Worm (Caenorhabditis elegans): ENCODE data around the gene dhhc-1.

Gene dhhc-1

ce11 chrX:15075170-15075569, 25.0 kb downstream of the dhhc-1 start:
- TF ChIP-seq pha-4 (tag; optimal IDR thresholded peaks at IDR 0.05) (no peak), ceh-18 (tag; optimal IDR thresholded peaks at IDR 0.05) (no peak), ceh-45 (GFP tag; IDR thresholded peaks at IDR 0.05) (no peak), ceh-14 (tag; optimal IDR thresholded peaks at IDR 0.05) (no peak), unc-3 (GFP tag; conservative IDR thresholded peaks at IDR 0.05) (no peak), unc-3 (tag; optimal IDR thresholded peaks at IDR 0.05) (no peak), K02D7.2 (tag; optimal IDR thresholded peaks at IDR 0.05) (no peak), fax-1 (tag; optimal IDR thresholded peaks at IDR 0.05) (no peak), ceh-2 (tag; optimal IDR thresholded peaks at IDR 0.05) (no peak), Y22D7AL.16 (tag; optimal IDR thresholded peaks at IDR 0.05) (no peak), C38D4.7 (GFP tag; optimal IDR thresholded peaks at IDR 0.05) (no peak), unc-86 (tag; optimal IDR thresholded peaks at IDR 0.05) (no peak), tbx-2 (tag; optimal IDR thresholded peaks at IDR 0.05) (no peak), K09A11.1 (tag; optimal IDR thresholded peaks at IDR 0.05; ENCODE audit: insufficient read depth) (no peak), pros-1 (tag; optimal IDR thresholded peaks at IDR 0.05) (no peak), zip-5 (tag; optimal IDR thresholded peaks at IDR 0.05) (no peak), eyg-1 (tag; optimal IDR thresholded peaks at IDR 0.05) (no peak)

ce11 chrX:15073479-15073878, 26.7 kb downstream of the dhhc-1 start:
- TF ChIP-seq odd-2 (tag; optimal IDR thresholded peaks at IDR 0.05) = no peak
- no peak for TF ChIP-seq elt-4 (tag; optimal IDR thresholded peaks at IDR 0.05)
- TF ChIP-seq ceh-30 (tag; optimal IDR thresholded peaks at IDR 0.05) = no peak
- TF ChIP-seq ceh-19 (GFP tag; optimal IDR thresholded peaks at IDR 0.05) = no peak
- no peak for TF ChIP-seq ets-4 (tag; optimal IDR thresholded peaks at IDR 0.05)
- no peak for TF ChIP-seq pros-1 (tag; optimal IDR thresholded peaks at IDR 0.05)
- no peak for TF ChIP-seq hlh-15 (tag; optimal IDR thresholded peaks at IDR 0.05)
- TF ChIP-seq lin-11 (tag; optimal IDR thresholded peaks at IDR 0.05) = no peak
- TF ChIP-seq unc-42 (tag; optimal IDR thresholded peaks at IDR 0.05) = no peak
- no peak for TF ChIP-seq pha-2 (tag; optimal IDR thresholded peaks at IDR 0.05)
- TF ChIP-seq ceh-45 (GFP tag; IDR thresholded peaks at IDR 0.05) = no peak
- TF ChIP-seq ceh-2 (tag; optimal IDR thresholded peaks at IDR 0.05) = no peak
- TF ChIP-seq rnt-1 (tag; optimal IDR thresholded peaks at IDR 0.05) = no peak
- TF ChIP-seq pha-4 (tag; optimal IDR thresholded peaks at IDR 0.05) = no peak
- no peak for TF ChIP-seq hlh-13 (GFP tag; optimal IDR thresholded peaks at IDR 0.05)
- TF ChIP-seq nhr-232 (tag; optimal IDR thresholded peaks at IDR 0.05) = no peak

- TF ChIP-seq hlh-8 (tag; optimal IDR thresholded peaks at IDR 0.05) (no peak), F13H6.1 (tag; optimal IDR thresholded peaks at IDR 0.05) (no peak), ceh-48 (tag; optimal IDR thresholded peaks at IDR 0.05) (no peak), pha-2 (tag; optimal IDR thresholded peaks at IDR 0.05) (no peak), ceh-31 (tag; optimal IDR thresholded peaks at IDR 0.05) (no peak), syd-9 (tag; optimal IDR thresholded peaks at IDR 0.05) (no peak), ceh-18 (tag; optimal IDR thresholded peaks at IDR 0.05) (no peak), ets-4 (tag; optimal IDR thresholded peaks at IDR 0.05) (no peak)
These were observed 27.3 kb downstream of the dhhc-1 start for ce11 chrX:15072877-15073276.

- TF ChIP-seq ceh-24 (tag; optimal IDR thresholded peaks at IDR 0.05) (no peak), ceh-48 (tag; optimal IDR thresholded peaks at IDR 0.05) (no peak), unc-3 (GFP tag; conservative IDR thresholded peaks at IDR 0.05) (no peak), unc-3 (tag; optimal IDR thresholded peaks at IDR 0.05) (no peak), ztf-16 (tag; optimal IDR thresholded peaks at IDR 0.05) (no peak), gmeb-2 (tag; optimal IDR thresholded peaks at IDR 0.05) (no peak), unc-86 (tag; optimal IDR thresholded peaks at IDR 0.05) (no peak), K09A11.1 (tag; optimal IDR thresholded peaks at IDR 0.05; ENCODE audit: insufficient read depth) (no peak), pat-9 (tag; optimal IDR thresholded peaks at IDR 0.05) (no peak), che-1 (tag; optimal IDR thresholded peaks at IDR 0.05) (no peak), sdc-2 (tag; optimal IDR thresholded peaks at IDR 0.05) (no peak), lin-11 (tag; optimal IDR thresholded peaks at IDR 0.05) (no peak), ama-1 (optimal IDR thresholded peaks at IDR 0.05) (no peak), pax-1 (tag; optimal IDR thresholded peaks at IDR 0.05) (no peak), dmd-4 (tag; optimal IDR thresholded peaks at IDR 0.05; ENCODE audit: borderline replicate concordance) (no peak), rnt-1 (tag; optimal IDR thresholded peaks at IDR 0.05) (no peak), fkh-6 (tag; optimal IDR thresholded peaks at IDR 0.05) (no peak), ceh-2 (tag; optimal IDR thresholded peaks at IDR 0.05) (no peak)
These were observed 30.1 kb downstream of the dhhc-1 start for ce11 chrX:15070137-15070536.
